Worm (Caenorhabditis elegans): ENCODE measurements around the gene stip-1.

The stip-1 gene

ce11 chrII:10390854-10391253 lies 41.0 kb upstream of the stip-1 start, which contains the start of the genes T09F3.2 and T09F3.7:
Gene T09F3.2, plus strand, starts transcription at chrII:10391154.
Gene T09F3.7, plus strand, starts transcription at chrII:10391168.
- TF ChIP-seq elt-1 (tag; optimal IDR thresholded peaks at IDR 0.05) (no peak), ama-1 (optimal IDR thresholded peaks at IDR 0.05) (peak; percentile 4)

- TF ChIP-seq nhr-43 (tag; optimal IDR thresholded peaks at IDR 0.05; ENCODE audit: poor library complexity, severe bottlenecking) (peak; percentile 77), nhr-25 (tag; optimal IDR thresholded peaks at IDR 0.05) (peak; percentile 71), nhr-77 (tag; optimal IDR thresholded peaks at IDR 0.05) (no peak), nhr-23 (tag; optimal IDR thresholded peaks at IDR 0.05) (peak; percentile 78), elt-2 (tag; optimal IDR thresholded peaks at IDR 0.05) (peak; percentile 44), jun-1 (tag; optimal IDR thresholded peaks at IDR 0.05) (peak; percentile 58), ama-1 (optimal IDR thresholded peaks at IDR 0.05) (peak; percentile 28), tbx-2 (tag; optimal IDR thresholded peaks at IDR 0.05) (peak; percentile 18), sea-2 (GFP tag; optimal IDR thresholded peaks at IDR 0.05) (no peak), nhr-11 (tag; optimal IDR thresholded peaks at IDR 0.05) (peak; percentile 39), mml-1 (tag; optimal IDR thresholded peaks at IDR 0.05) (peak; percentile 28), pha-4 (tag; optimal IDR thresholded peaks at IDR 0.05) (peak; percentile 27), ZK546.5 (tag; optimal IDR thresholded peaks at IDR 0.05) (no peak), egl-5 (tag; optimal IDR thresholded peaks at IDR 0.05) (no peak), nfya-1 (tag; optimal IDR thresholded peaks at IDR 0.05; ENCODE audit: insufficient read depth) (peak; percentile 56), aly-2 (tag; optimal IDR thresholded peaks at IDR 0.05) (no peak), lin-39 (tag; optimal IDR thresholded peaks at IDR 0.05) (peak; percentile 38), daf-12 (tag; optimal IDR thresholded peaks at IDR 0.05) (no peak), elt-3 (tag; optimal IDR thresholded peaks at IDR 0.05) (peak in 1 of 3 experiments; percentile 66), unc-39 (tag; optimal IDR thresholded peaks at IDR 0.05) (no peak), ztf-4 (tag; optimal IDR thresholded peaks at IDR 0.05) (no peak), mdl-1 (tag; optimal IDR thresholded peaks at IDR 0.05) (peak; percentile 4), pqm-1 (tag; optimal IDR thresholded peaks at IDR 0.05) (peak; percentile 61), zag-1 (tag; optimal IDR thresholded peaks at IDR 0.05) (no peak), R02D3.7 (tag; optimal IDR thresholded peaks at IDR 0.05) (no peak), egl-27 (tag; optimal IDR thresholded peaks at IDR 0.05) (no peak), fkh-2 (tag; optimal IDR thresholded peaks at IDR 0.05) (no peak), nhr-28 (tag; optimal IDR thresholded peaks at IDR 0.05) (no peak)
Measured at ce11 chrII:10390250-10390821, 40.5 kb upstream of the stip-1 start.

ce11 chrII:10389776-10390175 lies 40.0 kb upstream of the stip-1 start:
- no peak for TF ChIP-seq ceh-9 (tag; optimal IDR thresholded peaks at IDR 0.05)
- no peak for TF ChIP-seq unc-62 (GFP tag; optimal IDR thresholded peaks at IDR 0.05)
- no peak for TF ChIP-seq egl-27 (tag; optimal IDR thresholded peaks at IDR 0.05)
- no peak for TF ChIP-seq ceh-82 (tag; optimal IDR thresholded peaks at IDR 0.05)
- no peak for TF ChIP-seq eor-1 (tag; optimal IDR thresholded peaks at IDR 0.05)
- peak; percentile 60 for TF ChIP-seq nhr-43 (tag; optimal IDR thresholded peaks at IDR 0.05; ENCODE audit: poor library complexity, severe bottlenecking)
- no peak for TF ChIP-seq nhr-11 (tag; optimal IDR thresholded peaks at IDR 0.05)
- TF ChIP-seq jun-1 (tag; optimal IDR thresholded peaks at IDR 0.05) = peak; percentile 75
- TF ChIP-seq pqm-1 (tag; optimal IDR thresholded peaks at IDR 0.05) = peak; percentile 97
- no peak for TF ChIP-seq snpc-4 (tag; optimal IDR thresholded peaks at IDR 0.05)
- no peak for TF ChIP-seq nhr-237 (tag; optimal IDR thresholded peaks at IDR 0.05)
- no peak for TF ChIP-seq fos-1 (tag; optimal IDR thresholded peaks at IDR 0.05)
- no peak for TF ChIP-seq lsy-12 (tag; optimal IDR thresholded peaks at IDR 0.05)
- no peak for TF ChIP-seq lin-39 (tag; optimal IDR thresholded peaks at IDR 0.05)
- TF ChIP-seq ama-1 (optimal IDR thresholded peaks at IDR 0.05) = peak; percentile 75
- TF ChIP-seq nfya-1 (tag; optimal IDR thresholded peaks at IDR 0.05; ENCODE audit: insufficient read depth) = peak; percentile 62
- no peak for TF ChIP-seq ceh-16 (tag; optimal IDR thresholded peaks at IDR 0.05)
- TF ChIP-seq lin-15B (tag; optimal IDR thresholded peaks at IDR 0.05) = peak; percentile 14
- TF ChIP-seq fkh-2 (tag; optimal IDR thresholded peaks at IDR 0.05) = no peak
- TF ChIP-seq tbx-2 (tag; optimal IDR thresholded peaks at IDR 0.05) = no peak
- TF ChIP-seq elt-1 (tag; optimal IDR thresholded peaks at IDR 0.05) = no peak
- TF ChIP-seq ZK546.5 (tag; optimal IDR thresholded peaks at IDR 0.05) = no peak
- no peak for TF ChIP-seq hmg-11 (tag; optimal IDR thresholded peaks at IDR 0.05)
- no peak for TF ChIP-seq aly-2 (tag; optimal IDR thresholded peaks at IDR 0.05)
- no peak for TF ChIP-seq zag-1 (tag; optimal IDR thresholded peaks at IDR 0.05)
- TF ChIP-seq sea-2 (GFP tag; optimal IDR thresholded peaks at IDR 0.05) = no peak
- no peak for TF ChIP-seq nhr-28 (tag; optimal IDR thresholded peaks at IDR 0.05)
- TF ChIP-seq nhr-76 (tag; optimal IDR thresholded peaks at IDR 0.05) = peak; percentile 4
- TF ChIP-seq ztf-11 (tag; optimal IDR thresholded peaks at IDR 0.05) = no peak
- TF ChIP-seq ceh-28 (tag; optimal IDR thresholded peaks at IDR 0.05) = no peak
- TF ChIP-seq nhr-23 (tag; optimal IDR thresholded peaks at IDR 0.05) = peak; percentile 19
- no peak for TF ChIP-seq unc-39 (tag; optimal IDR thresholded peaks at IDR 0.05)
- no peak for TF ChIP-seq mdl-1 (tag; optimal IDR thresholded peaks at IDR 0.05)
- peak; percentile 69 for TF ChIP-seq pha-4 (tag; optimal IDR thresholded peaks at IDR 0.05)
- TF ChIP-seq elt-2 (tag; optimal IDR thresholded peaks at IDR 0.05) = peak; percentile 89
- peak; percentile 56 for TF ChIP-seq nhr-25 (tag; optimal IDR thresholded peaks at IDR 0.05)
- TF ChIP-seq nhr-77 (tag; optimal IDR thresholded peaks at IDR 0.05) = no peak
- TF ChIP-seq R02D3.7 (tag; optimal IDR thresholded peaks at IDR 0.05) = no peak
- no peak for TF ChIP-seq ztf-4 (tag; optimal IDR thresholded peaks at IDR 0.05)
- peak; percentile 53 for TF ChIP-seq mml-1 (tag; optimal IDR thresholded peaks at IDR 0.05)
- TF ChIP-seq elt-3 (tag; optimal IDR thresholded peaks at IDR 0.05) = no peak
- TF ChIP-seq egl-5 (tag; optimal IDR thresholded peaks at IDR 0.05) = no peak
- no peak for TF ChIP-seq daf-12 (tag; optimal IDR thresholded peaks at IDR 0.05)
- TF ChIP-seq nhr-67 (tag; optimal IDR thresholded peaks at IDR 0.05) = no peak

All from whole organism, L3 larva.